Fruit fly (Drosophila melanogaster): ENCODE data around the gene CG6073.

DNA sequence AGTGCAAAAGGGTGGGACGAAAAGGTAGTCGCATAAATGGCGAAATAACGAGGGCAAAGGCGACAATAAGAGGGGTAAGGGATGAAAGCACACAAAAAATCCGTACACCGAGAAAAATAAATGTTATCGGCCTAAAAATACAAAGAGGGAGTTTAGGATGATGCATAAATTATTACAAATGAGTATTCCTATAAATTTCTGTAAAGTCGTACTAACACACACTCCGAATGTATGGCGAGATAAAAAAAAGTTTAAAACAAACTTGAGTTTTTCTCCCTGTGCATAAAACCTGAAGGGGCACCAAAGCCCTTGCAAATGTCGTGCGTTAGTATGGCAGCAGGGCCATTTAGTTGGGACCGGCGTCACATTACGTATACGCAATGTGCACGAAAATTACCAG lies 16.6 kb downstream of the CG6073 start:
- TF ChIP-seq EcR (GFP tag; optimal IDR thresholded peaks at IDR 0.05) (no peak), usp (GFP tag; optimal IDR thresholded peaks at IDR 0.05) (no peak)

Measured in whole organism.